Fruit fly (Drosophila melanogaster) Kc167 (cell line): ENCODE results near the gene CCT3.

ENCODE experiments used
- Myc ChIP-seq: fragments of >200 bp; optimal IDR thresholded peaks from 2 replicates; lab custom pipeline; 2017; ENCODE audit warnings: missing external identifiers
- Sin3A ChIP-seq: fragments of >200 bp; optimal IDR thresholded peaks from 2 replicates; lab custom pipeline; 2018; ENCODE audit warnings: missing external identifiers
- h ChIP-seq: fragments of >200 bp; optimal IDR thresholded peaks from 3 replicates; lab custom pipeline; 2018; ENCODE audit warnings: missing external identifiers
- insv ChIP-seq: fragments of >200 bp; optimal IDR thresholded peaks from 3 replicates; lab custom pipeline; 2018; ENCODE audit warnings: missing external identifiers
- psq ChIP-seq: fragments of >200 bp; optimal IDR thresholded peaks from 2 replicates; lab custom pipeline; 2017; ENCODE audit warnings: missing external identifiers
- ttk ChIP-seq: sonication (Bioruptor generic); optimal IDR thresholded peaks from 2 replicates; lab custom pipeline; 2017; ENCODE audit warnings: missing external identifiers

Gene CCT3

dm6 chr3R:16624371-16624749, 23.0 kb upstream of the CCT3 start, which contains the start of gene Ccdc114:
TSS of gene Ccdc114 (minus strand) at chr3R:16624717.
- no peak for TF ChIP-seq psq (lab: Kevin White, UChicago)
- no peak for TF ChIP-seq Sin3A (lab: Kevin White, UChicago)

dm6 chr3R:16624750-16625549, 22.5 kb upstream of the CCT3 start, which contains the start of gene Fas1:
TSS of gene Fas1 (plus strand) at chr3R:16625238.
- TF ChIP-seq insv (lab: Kevin White, UChicago) (no peak), Sin3A (lab: Kevin White, UChicago) (no peak), Myc (lab: Kevin White, UChicago) (no peak), h (no peak), psq (lab: Kevin White, UChicago) (no peak), ttk (no peak)

dm6 chr3R:16625844-16626430, 21.5 kb upstream of the CCT3 start:
- no peak for TF ChIP-seq Myc (lab: Kevin White, UChicago)
- no peak for TF ChIP-seq ttk
- TF ChIP-seq h, result no peak
- TF ChIP-seq psq (lab: Kevin White, UChicago), result no peak
- TF ChIP-seq Sin3A (lab: Kevin White, UChicago), result no peak
- no peak for TF ChIP-seq insv (lab: Kevin White, UChicago)

- TF ChIP-seq insv (lab: Kevin White, UChicago) (no peak), psq (lab: Kevin White, UChicago) (no peak), Sin3A (lab: Kevin White, UChicago) (no peak), h (no peak), Myc (lab: Kevin White, UChicago) (no peak), ttk (no peak)
Observed at dm6 chr3R:16626899-16627432, 20.4 kb upstream of the CCT3 start.

- TF ChIP-seq Sin3A (lab: Kevin White, UChicago), result no peak
- TF ChIP-seq h, result no peak
- TF ChIP-seq ttk, result no peak
- TF ChIP-seq psq (lab: Kevin White, UChicago), result no peak
- TF ChIP-seq Myc (lab: Kevin White, UChicago), result no peak
- TF ChIP-seq insv (lab: Kevin White, UChicago), result no peak
Observed at dm6 chr3R:16630564-16630963, 16.8 kb upstream of the CCT3 start.

- TF ChIP-seq ttk (no peak), Myc (lab: Kevin White, UChicago) (no peak)
Observed at dm6 chr3R:16632698-16633097, 14.7 kb upstream of the CCT3 start.

dm6 chr3R:16640005-16640408, 7.4 kb upstream of the CCT3 start, which contains the start of gene nonA-l:
TSS of gene nonA-l (plus strand) at chr3R:16640205.
- TF ChIP-seq Myc (lab: Kevin White, UChicago), result no peak
- TF ChIP-seq psq (lab: Kevin White, UChicago), result no peak
- no peak for TF ChIP-seq ttk
- TF ChIP-seq h, result no peak
- TF ChIP-seq insv (lab: Kevin White, UChicago), result no peak
- TF ChIP-seq Sin3A (lab: Kevin White, UChicago), result no peak

dm6 chr3R:16643591-16643990, 3.8 kb upstream of the CCT3 start, which contains the start of gene Arl6IP1:
TSS of gene Arl6IP1 (plus strand) at chr3R:16643605.
- no peak for TF ChIP-seq insv (lab: Kevin White, UChicago)
- no peak for TF ChIP-seq psq (lab: Kevin White, UChicago)
- TF ChIP-seq h, result no peak
- no peak for TF ChIP-seq ttk
- no peak for TF ChIP-seq Myc (lab: Kevin White, UChicago)
- TF ChIP-seq Sin3A (lab: Kevin White, UChicago), result no peak

- TF ChIP-seq insv (lab: Kevin White, UChicago), result no peak
- no peak for TF ChIP-seq ttk
- no peak for TF ChIP-seq Sin3A (lab: Kevin White, UChicago)
- no peak for TF ChIP-seq h
- no peak for TF ChIP-seq Myc (lab: Kevin White, UChicago)
- no peak for TF ChIP-seq psq (lab: Kevin White, UChicago)
Observed at dm6 chr3R:16647716-16648016, 261 bp downstream of the CCT3 start.

dm6 chr3R:16649282-16649681, 1.9 kb downstream of the CCT3 start:
- TF ChIP-seq psq (lab: Kevin White, UChicago), result no peak
- no peak for TF ChIP-seq insv (lab: Kevin White, UChicago)
- TF ChIP-seq h, result no peak
- no peak for TF ChIP-seq Sin3A (lab: Kevin White, UChicago)
- no peak for TF ChIP-seq ttk
- no peak for TF ChIP-seq Myc (lab: Kevin White, UChicago)

dm6 chr3R:16650950-16651349, 3.5 kb downstream of the CCT3 start, which contains the start of gene Mettl4:
TSS of gene Mettl4 (minus strand) at chr3R:16651157.
- TF ChIP-seq Myc (lab: Kevin White, UChicago) (no peak), Sin3A (lab: Kevin White, UChicago) (no peak), psq (lab: Kevin White, UChicago) (no peak), h (no peak), insv (lab: Kevin White, UChicago) (no peak), ttk (no peak)

dm6 chr3R:16652091-16652490, 4.7 kb downstream of the CCT3 start, which contains the start of gene CG14907:
TSS of gene CG14907 (minus strand) at chr3R:16652319.
- TF ChIP-seq Sin3A (lab: Kevin White, UChicago) (no peak), ttk (no peak), h (no peak), Myc (lab: Kevin White, UChicago) (no peak), insv (lab: Kevin White, UChicago) (no peak), psq (lab: Kevin White, UChicago) (no peak)
